Fruit fly (Drosophila melanogaster) whole organism, embryonic: ENCODE data around the gene Pak.

Experiments used
- CG12236 ChIP-seq: fragments of 200-800 bp; sonication (Bioruptor generic); optimal IDR thresholded peaks from 2 replicates; lab custom pipeline; 2016; ENCODE audit warnings: missing biosample characterization, missing genetic modification characterization
- CG13424 ChIP-seq: fragments of 200-800 bp; sonication (Bioruptor generic); optimal IDR thresholded peaks from 2 replicates; lab custom pipeline; 2019; ENCODE audit warnings: missing biosample characterization, mild to moderate bottlenecking, missing genetic modification characterization, moderate library complexity
- CG14710 ChIP-seq: fragments of 200-800 bp; sonication (Bioruptor generic); optimal IDR thresholded peaks from 3 replicates; lab custom pipeline; 2019; ENCODE audit warnings: missing biosample characterization, mild to moderate bottlenecking, missing genetic modification characterization, moderate library complexity
- CG1529 ChIP-seq: fragments of 200-800 bp; sonication (Bioruptor generic); optimal IDR thresholded peaks from 3 replicates; lab custom pipeline; 2018; ENCODE audit warnings: missing biosample characterization, missing genetic modification characterization
- CG15696 ChIP-seq: fragments of 200-800 bp; sonication (Bioruptor generic); optimal IDR thresholded peaks from 2 replicates; lab custom pipeline; 2019; ENCODE audit warnings: missing biosample characterization, mild to moderate bottlenecking, missing genetic modification characterization, moderate library complexity
- CG17361 ChIP-seq: fragments of 200-800 bp; sonication (Bioruptor generic); IDR thresholded peaks from 3 replicates; pipeline ENCODE4 v1.3.6; 2022; ENCODE audit warnings: missing biosample characterization, missing genetic modification characterization
- CG1832 ChIP-seq: fragments of 200-800 bp; sonication (Bioruptor generic); optimal IDR thresholded peaks from 2 replicates; lab custom pipeline; 2017; ENCODE audit warnings: missing biosample characterization, mild to moderate bottlenecking, missing genetic modification characterization, inconsistent platforms
- CG32772 ChIP-seq: fragments of 200-800 bp; sonication (Bioruptor generic); IDR thresholded peaks from 2 replicates; pipeline ENCODE4 v1.3.6; 2022; ENCODE audit warnings: missing biosample characterization, missing genetic modification characterization
- CG4424 ChIP-seq: fragments of 200-800 bp; sonication (Bioruptor generic); optimal IDR thresholded peaks from 3 replicates; lab custom pipeline; 2016; ENCODE audit warnings: missing biosample characterization, missing genetic modification characterization
- CG4730 ChIP-seq: fragments of 200-800 bp; sonication (Bioruptor generic); IDR thresholded peaks from 2 replicates; pipeline ENCODE4 v1.3.6; 2022; ENCODE audit warnings: missing biosample characterization, missing genetic modification characterization
- CG6683 ChIP-seq: fragments of 200-800 bp; sonication (Bioruptor generic); optimal IDR thresholded peaks from 2 replicates; lab custom pipeline; 2017; ENCODE audit warnings: missing biosample characterization, mild to moderate bottlenecking, missing genetic modification characterization, missing genetic modification reagents
- CG7372 ChIP-seq: fragments of 200-800 bp; sonication (Bioruptor generic); IDR thresholded peaks from 2 replicates; pipeline ENCODE4 v1.3.6; 2022; ENCODE audit warnings: missing biosample characterization, missing genetic modification characterization
- CG8089 ChIP-seq: fragments of 200-800 bp; sonication (Bioruptor generic); optimal IDR thresholded peaks from 3 replicates; lab custom pipeline; 2016; ENCODE audit warnings: missing biosample characterization, missing genetic modification characterization
- CG8924 ChIP-seq: fragments of 200-800 bp; optimal IDR thresholded peaks from 3 replicates; lab custom pipeline; 2019; ENCODE audit warnings: missing biosample characterization, mild to moderate bottlenecking, missing genetic modification characterization, moderate library complexity
- Dad ChIP-seq: fragments of 200-800 bp; sonication (Bioruptor generic); optimal IDR thresholded peaks from 3 replicates; lab custom pipeline; 2016; ENCODE audit warnings: missing biosample characterization, missing genetic modification characterization
- Deaf1 ChIP-seq: fragments of 200-800 bp; optimal IDR thresholded peaks from 3 replicates; lab custom pipeline; 2019; ENCODE audit warnings: missing biosample characterization, mild to moderate bottlenecking, missing genetic modification characterization, moderate library complexity
- Dek ChIP-seq: fragments of 200-800 bp; sonication (Bioruptor generic); optimal IDR thresholded peaks from 3 replicates; lab custom pipeline; 2019; ENCODE audit warnings: missing biosample characterization, mild to moderate bottlenecking, missing genetic modification characterization, moderate library complexity
- Dll ChIP-seq: fragments of 200-800 bp; sonication (Bioruptor generic); IDR thresholded peaks from 4 replicates; pipeline ENCODE4 v1.3.6; 2022; ENCODE audit warnings: missing biosample characterization, missing genetic modification characterization; ENCODE audit not compliant: partially characterized antibody
- Fer1 ChIP-seq: fragments of 200-800 bp; sonication (Bioruptor generic); optimal IDR thresholded peaks from 2 replicates; lab custom pipeline; 2017; ENCODE audit warnings: missing biosample characterization, mild to moderate bottlenecking, missing genetic modification characterization
- Fer3 ChIP-seq: fragments of 200-800 bp; sonication (Bioruptor generic); optimal IDR thresholded peaks from 2 replicates; lab custom pipeline; 2018; ENCODE audit warnings: missing biosample characterization, mild to moderate bottlenecking, missing genetic modification characterization, moderate library complexity
- Hey ChIP-seq: fragments of 200-800 bp; sonication (Bioruptor generic); optimal IDR thresholded peaks from 3 replicates; lab custom pipeline; 2018; ENCODE audit warnings: missing biosample characterization, mild to moderate bottlenecking, missing genetic modification characterization
- Hr39 ChIP-seq: fragments of >200 bp; optimal IDR thresholded peaks from 2 replicates; lab custom pipeline; 2017
- MESR4 ChIP-seq: fragments of 200-800 bp; sonication (Bioruptor generic); optimal IDR thresholded peaks from 2 replicates; lab custom pipeline; 2018; ENCODE audit warnings: missing biosample characterization, mild to moderate bottlenecking, missing genetic modification characterization, moderate library complexity
- Nf-YA ChIP-seq: fragments of 200-800 bp; sonication (Bioruptor generic); IDR thresholded peaks from 2 replicates; pipeline ENCODE4 v1.3.6; 2022; ENCODE audit warnings: missing biosample characterization, missing genetic modification characterization
- Nf-YC ChIP-seq: fragments of 200-800 bp; optimal IDR thresholded peaks from 3 replicates; lab custom pipeline; 2019; ENCODE audit warnings: missing biosample characterization, mild to moderate bottlenecking, missing genetic modification characterization, moderate library complexity
- Sry-β ChIP-seq: fragments of 200-800 bp; sonication (Bioruptor generic); optimal IDR thresholded peaks from 2 replicates; lab custom pipeline; 2018; ENCODE audit warnings: missing biosample characterization, mild to moderate bottlenecking, missing genetic modification characterization, moderate library complexity
- Sry-δ ChIP-seq: fragments of 200-800 bp; sonication (Bioruptor generic); optimal IDR thresholded peaks from 2 replicates; lab custom pipeline; 2016; ENCODE audit warnings: missing biosample characterization, missing genetic modification characterization
- Trl ChIP-seq, 3 experiments: fragments of >200 bp in 2 of 3; fragments of 200-800 bp in 1 of 3; sonication (Bioruptor generic) in 1 of 3; optimal IDR thresholded peaks; 2 replicates in 1 of 3; 3 replicates in 2 of 3; lab custom pipeline; 2016 to 2017; ENCODE audit warnings: missing biosample characterization in 1 of 3, missing genetic modification characterization in 1 of 3
- abd-A ChIP-seq: fragments of 200-800 bp; sonication (Bioruptor generic); optimal IDR thresholded peaks from 3 replicates; lab custom pipeline; 2019; ENCODE audit warnings: missing biosample characterization, mild to moderate bottlenecking, missing genetic modification characterization, moderate library complexity
- ase ChIP-seq: fragments of 200-800 bp; sonication (Bioruptor generic); IDR thresholded peaks from 3 replicates; pipeline ENCODE4 v1.3.6; 2022; ENCODE audit warnings: missing biosample characterization, missing genetic modification characterization
- caup ChIP-seq: fragments of 200-800 bp; sonication (Bioruptor generic); optimal IDR thresholded peaks from 3 replicates; lab custom pipeline; 2017; ENCODE audit warnings: missing biosample characterization, mild to moderate bottlenecking, missing genetic modification characterization, moderate library complexity; ENCODE audit not compliant: severe bottlenecking
- corto ChIP-seq: fragments of 200-800 bp; sonication (Bioruptor generic); optimal IDR thresholded peaks from 2 replicates; lab custom pipeline; 2016; ENCODE audit warnings: missing biosample characterization, mild to moderate bottlenecking, missing genetic modification characterization, moderate library complexity
- cwo ChIP-seq: fragments of 200-800 bp; sonication (Bioruptor generic); optimal IDR thresholded peaks from 3 replicates; lab custom pipeline; 2017; ENCODE audit warnings: missing biosample characterization, missing genetic modification characterization, mild to moderate bottlenecking, moderate library complexity, missing genetic modification reagents
- exex ChIP-seq: fragments of 200-800 bp; sonication (Bioruptor generic); optimal IDR thresholded peaks from 4 replicates; lab custom pipeline; 2018; ENCODE audit warnings: missing biosample characterization, mild to moderate bottlenecking, missing genetic modification characterization, moderate library complexity
- grn ChIP-seq: fragments of 200-800 bp; sonication (Bioruptor generic); optimal IDR thresholded peaks from 3 replicates; lab custom pipeline; 2017; ENCODE audit warnings: missing biosample characterization, missing genetic modification characterization
- gsb-n ChIP-seq: fragments of 200-800 bp; sonication (Bioruptor generic); optimal IDR thresholded peaks from 3 replicates; lab custom pipeline; 2018; ENCODE audit warnings: missing biosample characterization, mild to moderate bottlenecking, missing genetic modification characterization
- h ChIP-seq: fragments of >200 bp; optimal IDR thresholded peaks from 2 replicates; lab custom pipeline; 2017
- hb ChIP-seq: fragments of 200-800 bp; sonication (Bioruptor generic); IDR thresholded peaks from 3 replicates; pipeline ENCODE4 v1.3.6; 2022; ENCODE audit warnings: missing biosample characterization, missing genetic modification characterization; ENCODE audit not compliant: partially characterized antibody
- jing ChIP-seq: fragments of 200-800 bp; sonication (Bioruptor generic); optimal IDR thresholded peaks from 2 replicates; lab custom pipeline; 2018; ENCODE audit warnings: missing biosample characterization, mild to moderate bottlenecking, missing genetic modification characterization
- kah ChIP-seq: fragments of 200-800 bp; sonication (Bioruptor generic); optimal IDR thresholded peaks from 2 replicates; lab custom pipeline; 2018; ENCODE audit warnings: missing biosample characterization, mild to moderate bottlenecking, missing genetic modification characterization
- mirr ChIP-seq: fragments of 200-800 bp; sonication (Bioruptor generic); optimal IDR thresholded peaks from 3 replicates; lab custom pipeline; 2018; ENCODE audit warnings: missing biosample characterization, mild to moderate bottlenecking, missing genetic modification characterization
- nmo ChIP-seq: fragments of 200-800 bp; sonication (Bioruptor generic); optimal IDR thresholded peaks from 2 replicates; lab custom pipeline; 2018; ENCODE audit warnings: missing biosample characterization, mild to moderate bottlenecking, missing genetic modification characterization, moderate library complexity
- nom ChIP-seq: fragments of 200-800 bp; sonication (Bioruptor generic); optimal IDR thresholded peaks from 2 replicates; lab custom pipeline; 2017; ENCODE audit warnings: missing biosample characterization, missing genetic modification characterization, mild to moderate bottlenecking, moderate library complexity, missing genetic modification reagents
- oc ChIP-seq: fragments of 200-800 bp; sonication (Bioruptor generic); optimal IDR thresholded peaks from 2 replicates; lab custom pipeline; 2018; ENCODE audit warnings: missing biosample characterization, mild to moderate bottlenecking, missing genetic modification characterization, moderate library complexity
- psq ChIP-seq: fragments of 200-800 bp; sonication (Bioruptor generic); optimal IDR thresholded peaks from 2 replicates; lab custom pipeline; 2017; ENCODE audit warnings: missing biosample characterization, missing genetic modification characterization
- sens-2 ChIP-seq: fragments of 200-800 bp; sonication (Bioruptor generic); IDR thresholded peaks from 2 replicates; pipeline ENCODE4 v1.3.6; 2022; ENCODE audit warnings: missing biosample characterization, missing genetic modification characterization
- slou ChIP-seq: fragments of 200-800 bp; sonication (Bioruptor generic); optimal IDR thresholded peaks from 3 replicates; lab custom pipeline; 2016; ENCODE audit warnings: missing biosample characterization, missing genetic modification characterization
- slp2 ChIP-seq: fragments of 200-800 bp; sonication (Bioruptor generic); optimal IDR thresholded peaks from 2 replicates; lab custom pipeline; 2016; ENCODE audit warnings: missing biosample characterization, missing genetic modification characterization
- sna ChIP-seq: fragments of 200-800 bp; sonication (Bioruptor generic); IDR thresholded peaks from 2 replicates; pipeline ENCODE4 v1.3.6; 2022; ENCODE audit warnings: missing biosample characterization, missing genetic modification characterization; ENCODE audit not compliant: partially characterized antibody
- ssp ChIP-seq: fragments of 200-800 bp; sonication (Bioruptor generic); IDR thresholded peaks from 2 replicates; pipeline ENCODE4 v1.3.6; 2022; ENCODE audit warnings: missing biosample characterization, missing genetic modification characterization
- zfh2 ChIP-seq: fragments of 200-800 bp; sonication (Bioruptor generic); optimal IDR thresholded peaks from 2 replicates; lab custom pipeline; 2016; ENCODE audit warnings: missing biosample characterization, missing genetic modification characterization

Gene Pak

DNA sequence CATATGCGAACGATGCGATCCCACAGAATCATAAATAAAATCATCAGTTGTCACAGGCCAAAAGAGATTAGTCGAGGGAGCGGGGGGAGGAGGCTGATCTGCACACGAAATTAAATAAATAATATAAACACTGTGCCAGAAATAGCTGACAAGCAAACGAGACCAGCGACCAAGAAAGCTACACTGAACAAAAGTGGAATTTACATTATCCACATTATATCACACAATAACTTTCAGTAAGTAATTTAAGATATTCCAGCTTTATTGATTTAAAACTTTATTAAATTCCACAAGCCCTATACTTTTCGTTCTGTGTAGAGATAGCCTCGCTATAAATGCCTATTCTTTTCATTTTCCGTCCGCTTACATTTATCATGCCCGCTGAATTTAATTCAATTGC lies 53.5 kb downstream of the Pak start (continued):
- TF ChIP-seq MESR4 (GFP tag; lab: Kevin White, UChicago) = no peak
- peak; percentile 70 for TF ChIP-seq zfh2 (GFP tag; lab: Kevin White, UChicago)
- TF ChIP-seq CG12236 = peak; percentile 64
- peak; percentile 67 for TF ChIP-seq slou
- TF ChIP-seq Sry-δ (GFP tag; lab: Kevin White, UChicago) = peak; percentile 32
- TF ChIP-seq CG13424 = peak; percentile 79
- peak; percentile 24 for TF ChIP-seq Deaf1
- TF ChIP-seq cwo (GFP tag; lab: Kevin White, UChicago) = peak; percentile 87
- TF ChIP-seq caup (GFP tag; lab: Kevin White, UChicago) = peak; percentile 72
- TF ChIP-seq Trl (optimal IDR thresholded peaks at IDR 0.05; lab: Kevin White, UChicago) = no peak
- peak; percentile 79 for TF ChIP-seq Trl (GFP tag; optimal IDR thresholded peaks at IDR 0.05; lab: Kevin White, UChicago)
- peak; percentile 78 for TF ChIP-seq gsb-n (tag; lab: Kevin White, UChicago)
- TF ChIP-seq Nf-YC (tag; lab: Kevin White, UChicago) = peak; percentile 41
- peak; percentile 73 for TF ChIP-seq CG7372 (GFP tag; lab: Robert Waterston, UW)
- TF ChIP-seq ase (GFP tag; lab: Robert Waterston, UW) = peak; percentile 82
- peak; percentile 73 for TF ChIP-seq Fer1 (GFP tag; lab: Kevin White, UChicago)
- TF ChIP-seq grn = no peak
- TF ChIP-seq Fer3 (tag; lab: Kevin White, UChicago) = peak; percentile 84
- no peak for TF ChIP-seq CG6683 (GFP tag; lab: Kevin White, UChicago)
- peak; percentile 36 for TF ChIP-seq Dad
- TF ChIP-seq mirr (GFP tag; lab: Kevin White, UChicago) = no peak
- TF ChIP-seq ssp (GFP tag; lab: Robert Waterston, UW) = no peak
- no peak for TF ChIP-seq Sry-β
- TF ChIP-seq CG1832 = no peak
- peak; percentile 35 for TF ChIP-seq CG15696
- peak; percentile 26 for TF ChIP-seq corto (GFP tag; lab: Kevin White, UChicago)
- peak; percentile 75 for TF ChIP-seq slp2
- no peak for TF ChIP-seq sna
- TF ChIP-seq CG8924 (tag; lab: Kevin White, UChicago) = peak; percentile 83
- TF ChIP-seq kah (GFP tag; lab: Kevin White, UChicago) = peak; percentile 3
- peak; percentile 83 for TF ChIP-seq nmo (GFP tag; lab: Kevin White, UChicago)
- peak; percentile 66 for TF ChIP-seq Nf-YA (GFP tag; lab: Robert Waterston, UW)
- TF ChIP-seq CG32772 (GFP tag; lab: Robert Waterston, UW) = peak; percentile 82
- no peak for TF ChIP-seq nom (GFP tag; lab: Kevin White, UChicago)
- no peak for TF ChIP-seq h (lab: Kevin White, UChicago)
- no peak for TF ChIP-seq abd-A (tag; lab: Kevin White, UChicago)
- no peak for TF ChIP-seq Dll (GFP tag; lab: Robert Waterston, UW)
- no peak for TF ChIP-seq Hr39 (lab: Kevin White, UChicago)
- peak; percentile 80 for TF ChIP-seq sens-2
- TF ChIP-seq exex (tag; lab: Kevin White, UChicago) = no peak
- TF ChIP-seq jing (GFP tag; lab: Kevin White, UChicago) = peak; percentile 56
- TF ChIP-seq CG1529 (GFP tag; lab: Kevin White, UChicago) = peak; percentile 69
- peak; percentile 64 for TF ChIP-seq Dek (tag; lab: Kevin White, UChicago)
- no peak for TF ChIP-seq Hey (tag; lab: Kevin White, UChicago)
- TF ChIP-seq psq (GFP tag; lab: Kevin White, UChicago) = peak; percentile 33
- no peak for TF ChIP-seq hb (GFP tag; lab: Robert Waterston, UW)
- peak; percentile 60 for TF ChIP-seq CG14710 (tag; lab: Kevin White, UChicago)
- TF ChIP-seq CG17361 (GFP tag; lab: Robert Waterston, UW) = peak; percentile 80
- TF ChIP-seq CG4424 (GFP tag; lab: Kevin White, UChicago) = peak; percentile 84
- peak; percentile 84 for TF ChIP-seq oc (tag; lab: Kevin White, UChicago)
- TF ChIP-seq CG8089 (GFP tag; lab: Kevin White, UChicago) = peak; percentile 48
- TF ChIP-seq CG4730 = peak; percentile 80; the same call in 1 of the 2 replicates
